Worm (Caenorhabditis elegans) whole organism, late embryonic: ENCODE data around the gene fbxa-64.

Source experiments
- C08G9.2 ChIP-seq: sonication (generic microtip); optimal IDR thresholded peaks from 2 replicates; lab custom pipeline; 2016; ENCODE audit warnings: mild to moderate bottlenecking, missing genetic modification characterization, moderate library complexity, missing compliant biosample characterization
- F13H6.1 ChIP-seq: sonication (generic microtip); optimal IDR thresholded peaks from 2 replicates; lab custom pipeline; 2016; ENCODE audit warnings: missing genetic modification characterization, missing compliant biosample characterization
- K09A11.1 ChIP-seq: sonication (generic microtip); optimal IDR thresholded peaks from 2 replicates; lab custom pipeline; 2017; ENCODE audit warnings: antibody characterized with exemption, mild to moderate bottlenecking, missing genetic modification characterization, missing compliant biosample characterization; ENCODE audit not compliant: insufficient read depth
- Y22D7AL.16 ChIP-seq: sonication (generic microtip); optimal IDR thresholded peaks from 2 replicates; lab custom pipeline; 2016; ENCODE audit warnings: missing genetic modification characterization, missing compliant biosample characterization
- ahr-1 ChIP-seq: sonication (generic microtip); optimal IDR thresholded peaks from 2 replicates; lab custom pipeline; 2016; ENCODE audit warnings: missing genetic modification characterization, missing compliant biosample characterization
- ceh-14 ChIP-seq: sonication (generic microtip); optimal IDR thresholded peaks from 2 replicates; lab custom pipeline; 2016; ENCODE audit warnings: missing genotype, missing genetic modification characterization, missing compliant biosample characterization
- ceh-18 ChIP-seq: sonication (generic microtip); optimal IDR thresholded peaks from 2 replicates; lab custom pipeline; 2016; ENCODE audit warnings: missing genetic modification characterization, missing compliant biosample characterization
- ceh-19 ChIP-seq: fragments of 200-800 bp; sonication (Bioruptor generic); optimal IDR thresholded peaks from 2 replicates; lab custom pipeline; 2018; ENCODE audit warnings: mild to moderate bottlenecking, missing genetic modification characterization, missing compliant biosample characterization
- ceh-30 ChIP-seq: fragments of 150-350 bp; optimal IDR thresholded peaks from 2 replicates; lab custom pipeline; 2014; ENCODE audit warnings: missing biosample characterization, missing genetic modification characterization
- ceh-31 ChIP-seq: sonication (generic microtip); optimal IDR thresholded peaks from 2 replicates; lab custom pipeline; 2016; ENCODE audit warnings: missing genetic modification characterization, missing compliant biosample characterization
- ceh-6 ChIP-seq: fragments of 200-800 bp; sonication (Bioruptor generic); optimal IDR thresholded peaks from 2 replicates; lab custom pipeline; 2018; ENCODE audit warnings: mild to moderate bottlenecking, missing genetic modification characterization, missing compliant biosample characterization
- che-1 ChIP-seq: sonication (generic microtip); optimal IDR thresholded peaks from 2 replicates; lab custom pipeline; 2016; ENCODE audit warnings: mild to moderate bottlenecking, missing genetic modification characterization, missing compliant biosample characterization
- dve-1 ChIP-seq: sonication (generic microtip); optimal IDR thresholded peaks from 2 replicates; lab custom pipeline; 2017; ENCODE audit warnings: antibody characterized with exemption, mild to moderate bottlenecking, missing genetic modification characterization, missing compliant biosample characterization
- elt-4 ChIP-seq: sonication (generic microtip); optimal IDR thresholded peaks from 2 replicates; lab custom pipeline; 2016; ENCODE audit warnings: missing genetic modification characterization, missing compliant biosample characterization
- fkh-6 ChIP-seq: sonication (generic microtip); optimal IDR thresholded peaks from 2 replicates; lab custom pipeline; 2016; ENCODE audit warnings: missing genetic modification characterization, missing compliant biosample characterization
- gmeb-2 ChIP-seq: sonication (generic microtip); optimal IDR thresholded peaks from 2 replicates; lab custom pipeline; 2016; ENCODE audit warnings: missing genetic modification characterization, inconsistent platforms, missing compliant biosample characterization
- hlh-13 ChIP-seq: fragments of 200-800 bp; sonication (Bioruptor generic); optimal IDR thresholded peaks from 2 replicates; lab custom pipeline; 2018; ENCODE audit warnings: mild to moderate bottlenecking, missing genetic modification characterization, missing compliant biosample characterization
- hlh-15 ChIP-seq: sonication (generic microtip); optimal IDR thresholded peaks from 2 replicates; lab custom pipeline; 2016; ENCODE audit warnings: missing genetic modification characterization, missing compliant biosample characterization
- hlh-30 ChIP-seq: sonication (generic microtip); optimal IDR thresholded peaks from 2 replicates; lab custom pipeline; 2017; ENCODE audit warnings: antibody characterized with exemption, missing genetic modification characterization, missing compliant biosample characterization; ENCODE audit not compliant: insufficient read depth
- lin-11 ChIP-seq: fragments of 200-800 bp; sonication (Bioruptor generic); optimal IDR thresholded peaks from 2 replicates; lab custom pipeline; 2018; ENCODE audit warnings: mild to moderate bottlenecking, missing genetic modification characterization, missing compliant biosample characterization
- mec-3 ChIP-seq: sonication (generic microtip); optimal IDR thresholded peaks from 2 replicates; lab custom pipeline; 2016; ENCODE audit warnings: borderline replicate concordance, missing genetic modification characterization, missing compliant biosample characterization
- nhr-232 ChIP-seq: sonication (generic microtip); optimal IDR thresholded peaks from 2 replicates; lab custom pipeline; 2016; ENCODE audit warnings: missing genetic modification characterization, missing compliant biosample characterization
- pag-3 ChIP-seq: sonication (generic microtip); optimal IDR thresholded peaks from 2 replicates; lab custom pipeline; 2016; ENCODE audit warnings: missing compliant biosample characterization, missing genetic modification characterization, borderline replicate concordance
- pha-2 ChIP-seq: sonication (generic microtip); optimal IDR thresholded peaks from 2 replicates; lab custom pipeline; 2017; ENCODE audit warnings: mild to moderate bottlenecking, missing genetic modification characterization, missing compliant biosample characterization
- pros-1 ChIP-seq: fragments of 150-350 bp; optimal IDR thresholded peaks from 2 replicates; lab custom pipeline; 2014; ENCODE audit warnings: missing biosample characterization, missing genetic modification reagents, missing genetic modification characterization
- ref-2 ChIP-seq: sonication (generic microtip); optimal IDR thresholded peaks from 2 replicates; lab custom pipeline; 2016; ENCODE audit warnings: missing genetic modification characterization, missing compliant biosample characterization
- sox-4 ChIP-seq: sonication (generic microtip); optimal IDR thresholded peaks from 2 replicates; lab custom pipeline; 2017; ENCODE audit warnings: mild to moderate bottlenecking, missing genetic modification characterization, inconsistent platforms, missing compliant biosample characterization
- tbx-2 ChIP-seq: sonication (generic microtip); optimal IDR thresholded peaks from 2 replicates; lab custom pipeline; 2016; ENCODE audit warnings: missing genetic modification characterization, missing compliant biosample characterization
- unc-42 ChIP-seq: sonication (generic microtip); optimal IDR thresholded peaks from 2 replicates; lab custom pipeline; 2016; ENCODE audit warnings: missing genotype, missing genetic modification characterization, missing compliant biosample characterization
- unc-55 ChIP-seq: sonication (generic microtip); optimal IDR thresholded peaks from 2 replicates; lab custom pipeline; 2017; ENCODE audit warnings: missing biosample characterization, missing genetic modification reagents, missing genetic modification characterization
- unc-86 ChIP-seq: sonication (generic microtip); optimal IDR thresholded peaks from 2 replicates; lab custom pipeline; 2016; ENCODE audit warnings: missing genetic modification characterization, missing compliant biosample characterization
- zip-5 ChIP-seq: sonication (generic microtip); optimal IDR thresholded peaks from 2 replicates; lab custom pipeline; 2016; ENCODE audit warnings: missing genetic modification characterization, missing compliant biosample characterization
- ztf-16 ChIP-seq: sonication (generic microtip); optimal IDR thresholded peaks from 2 replicates; lab custom pipeline; 2017; ENCODE audit warnings: missing genetic modification characterization, missing compliant biosample characterization

fbxa-64 gene

ce11 chrV:3241175-3241574, 36.8 kb downstream of the fbxa-64 start, which contains the start of gene srj-11:
TSS of gene srj-11 (plus strand) at chrV:3241424.
- TF ChIP-seq ceh-6 (GFP tag; lab: Kevin White, UChicago) (no peak), K09A11.1 (tag; lab: Kevin White, UChicago) (no peak)
- TF ChIP-seq, all 69 proteins: peak for 0

- no peak for TF ChIP-seq elt-4 (tag; lab: Kevin White, UChicago)
- TF ChIP-seq pros-1 (tag; lab: Kevin White, UChicago) = no peak
- TF ChIP-seq unc-86 (tag; lab: Kevin White, UChicago) = no peak
- TF ChIP-seq mec-3 = no peak
- TF ChIP-seq ceh-31 (tag; lab: Kevin White, UChicago) = no peak
- no peak for TF ChIP-seq nhr-232 (tag; lab: Kevin White, UChicago)
- no peak for TF ChIP-seq unc-55 (GFP tag; lab: Kevin White, UChicago)
- TF ChIP-seq fkh-6 (tag; lab: Kevin White, UChicago) = no peak
- TF ChIP-seq dve-1 (tag; lab: Kevin White, UChicago) = no peak
- no peak for TF ChIP-seq hlh-30 (tag; lab: Kevin White, UChicago)
- TF ChIP-seq pag-3 (tag; lab: Kevin White, UChicago) = no peak
- no peak for TF ChIP-seq ceh-14 (tag; lab: Kevin White, UChicago)
- no peak for TF ChIP-seq ztf-16 (tag; lab: Kevin White, UChicago)
- TF ChIP-seq ceh-30 (tag; lab: Kevin White, UChicago) = no peak
- TF ChIP-seq sox-4 = no peak
- no peak for TF ChIP-seq F13H6.1 (tag; lab: Kevin White, UChicago)
Observed at ce11 chrV:3236610-3237009, 41.3 kb downstream of the fbxa-64 start, which contains the start of the genes K08D9.9 and str-16. TSS of gene K08D9.9 (minus strand) at chrV:3236710. TSS of gene str-16 (plus strand) at chrV:3236875.

- no peak for TF ChIP-seq ceh-30 (tag; lab: Kevin White, UChicago)
- TF ChIP-seq gmeb-2 (tag; lab: Kevin White, UChicago) = no peak
- no peak for TF ChIP-seq Y22D7AL.16 (tag; lab: Kevin White, UChicago)
- no peak for TF ChIP-seq unc-55 (GFP tag; lab: Kevin White, UChicago)
- no peak for TF ChIP-seq lin-11 (tag; lab: Kevin White, UChicago)
- no peak for TF ChIP-seq unc-42 (tag; lab: Kevin White, UChicago)
- TF ChIP-seq ceh-14 (tag; lab: Kevin White, UChicago) = no peak
- no peak for TF ChIP-seq zip-5 (tag; lab: Kevin White, UChicago)
- no peak for TF ChIP-seq ceh-18
- no peak for TF ChIP-seq tbx-2 (tag; lab: Kevin White, UChicago)
- no peak for TF ChIP-seq ceh-19 (GFP tag; lab: Kevin White, UChicago)
- TF ChIP-seq dve-1 (tag; lab: Kevin White, UChicago) = no peak
- no peak for TF ChIP-seq F13H6.1 (tag; lab: Kevin White, UChicago)
- no peak for TF ChIP-seq pha-2 (tag; lab: Kevin White, UChicago)
Observed at ce11 chrV:3234887-3235286, 43.1 kb downstream of the fbxa-64 start, which contains the start of gene K08D9.6. TSS of gene K08D9.6 (minus strand) at chrV:3234987.

- TF ChIP-seq ref-2 (tag; lab: Kevin White, UChicago) = no peak
- no peak for TF ChIP-seq ztf-16 (tag; lab: Kevin White, UChicago)
- no peak for TF ChIP-seq K09A11.1 (tag; lab: Kevin White, UChicago)
- no peak for TF ChIP-seq pros-1 (tag; lab: Kevin White, UChicago)
Observed at ce11 chrV:3230597-3230996, 47.4 kb downstream of the fbxa-64 start, which contains the start of gene K08D9.10. TSS of gene K08D9.10 (plus strand) at chrV:3230897.

- TF ChIP-seq K09A11.1 (tag; lab: Kevin White, UChicago) (no peak), dve-1 (tag; lab: Kevin White, UChicago) (peak; percentile 61)
Observed at ce11 chrV:3230150-3230549, 47.8 kb downstream of the fbxa-64 start.

ce11 chrV:3227373-3227772, 50.6 kb downstream of the fbxa-64 start, which contains the start of gene K08D9.2:
TSS of gene K08D9.2 (plus strand) at chrV:3227673.
- no peak for TF ChIP-seq hlh-13 (GFP tag; lab: Kevin White, UChicago)
- TF ChIP-seq lin-11 (tag; lab: Kevin White, UChicago) = no peak
- TF ChIP-seq Y22D7AL.16 (tag; lab: Kevin White, UChicago) = no peak
- TF ChIP-seq ceh-18 = no peak
- TF ChIP-seq che-1 (tag; lab: Kevin White, UChicago) = no peak
- no peak for TF ChIP-seq elt-4 (tag; lab: Kevin White, UChicago)
- no peak for TF ChIP-seq C08G9.2 (tag; lab: Kevin White, UChicago)
- TF ChIP-seq dve-1 (tag; lab: Kevin White, UChicago) = no peak
- TF ChIP-seq sox-4 = no peak
- no peak for TF ChIP-seq hlh-15 (tag; lab: Kevin White, UChicago)
- no peak for TF ChIP-seq ahr-1 (tag; lab: Kevin White, UChicago)
